Fruit fly (Drosophila melanogaster) whole organism, pupa: ENCODE results near the gene CG15019.

Experiments
- CG10348 ChIP-seq: fragments of 200-800 bp; sonication (Bioruptor generic); IDR thresholded peaks from 2 replicates; pipeline ENCODE4 v1.3.6; 2022; ENCODE audit warnings: missing biosample characterization, missing genetic modification characterization
- CG12605 ChIP-seq: fragments of 200-800 bp; sonication (Bioruptor generic); IDR thresholded peaks from 2 replicates; pipeline ENCODE4 v1.3.6; 2022; ENCODE audit warnings: missing biosample characterization, missing genetic modification characterization
- CG13204 ChIP-seq: fragments of 200-800 bp; sonication (Bioruptor generic); optimal IDR thresholded peaks from 2 replicates; lab custom pipeline; 2018; ENCODE audit warnings: missing biosample characterization, mild to moderate bottlenecking, missing genetic modification characterization, moderate library complexity
- CG14655 ChIP-seq: fragments of 200-800 bp; sonication (Bioruptor generic); optimal IDR thresholded peaks from 3 replicates; lab custom pipeline; 2017; ENCODE audit warnings: mild to moderate bottlenecking, missing biosample characterization, missing genetic modification reagents, missing genetic modification characterization
- CG15710 ChIP-seq: fragments of 200-800 bp; sonication (Bioruptor generic); optimal IDR thresholded peaks from 2 replicates; lab custom pipeline; 2018; ENCODE audit warnings: missing biosample characterization, mild to moderate bottlenecking, missing genetic modification characterization, moderate library complexity
- CG17806 ChIP-seq: fragments of 200-800 bp; sonication (Bioruptor generic); optimal IDR thresholded peaks from 2 replicates; lab custom pipeline; 2018; ENCODE audit warnings: missing biosample characterization, mild to moderate bottlenecking, missing genetic modification characterization, moderate library complexity
- CG32121 ChIP-seq: fragments of 200-800 bp; sonication (Bioruptor generic); IDR thresholded peaks from 2 replicates; pipeline ENCODE4 v1.3.6; 2022; ENCODE audit warnings: missing biosample characterization, missing genetic modification characterization
- CG34367 ChIP-seq: fragments of 200-800 bp; sonication (Bioruptor generic); optimal IDR thresholded peaks from 2 replicates; lab custom pipeline; 2018; ENCODE audit warnings: missing biosample characterization, mild to moderate bottlenecking, missing genetic modification characterization
- CG4496 ChIP-seq: fragments of 200-800 bp; sonication (Bioruptor generic); IDR thresholded peaks from 3 replicates; pipeline ENCODE4 v1.3.6; 2022; ENCODE audit warnings: missing biosample characterization, missing genetic modification characterization
- CG8159 ChIP-seq: fragments of 200-800 bp; sonication (Bioruptor generic); optimal IDR thresholded peaks from 3 replicates; lab custom pipeline; 2018; ENCODE audit warnings: missing biosample characterization, mild to moderate bottlenecking, missing genetic modification characterization, moderate library complexity
- CG8301 ChIP-seq: fragments of 200-800 bp; sonication (Bioruptor generic); optimal IDR thresholded peaks from 2 replicates; lab custom pipeline; 2018; ENCODE audit warnings: missing biosample characterization, mild to moderate bottlenecking, missing genetic modification characterization
- CG9948 ChIP-seq: fragments of 200-800 bp; sonication (Bioruptor generic); optimal IDR thresholded peaks from 2 replicates; lab custom pipeline; 2018; ENCODE audit warnings: missing biosample characterization, mild to moderate bottlenecking, missing genetic modification characterization, moderate library complexity
- D1 ChIP-seq: fragments of 200-800 bp; sonication (Bioruptor generic); optimal IDR thresholded peaks from 2 replicates; lab custom pipeline; 2018; ENCODE audit warnings: missing biosample characterization, mild to moderate bottlenecking, missing genetic modification characterization, moderate library complexity
- EcR ChIP-seq: fragments of 200-800 bp; sonication (Bioruptor generic); optimal IDR thresholded peaks from 3 replicates; lab custom pipeline; 2019; ENCODE audit warnings: missing biosample characterization, missing genetic modification characterization, mild to moderate bottlenecking, moderate library complexity, missing genetic modification reagents
- Ets98B ChIP-seq: fragments of 200-800 bp; sonication (Bioruptor generic); IDR thresholded peaks from 2 replicates; pipeline ENCODE4 v1.3.6; 2022; ENCODE audit warnings: missing biosample characterization, missing genetic modification characterization
- Pif1A ChIP-seq: fragments of 200-800 bp; sonication (Bioruptor generic); optimal IDR thresholded peaks from 3 replicates; lab custom pipeline; 2016; ENCODE audit warnings: missing biosample characterization, missing genetic modification characterization
- Pif1B ChIP-seq: fragments of 200-800 bp; sonication (Bioruptor generic); optimal IDR thresholded peaks from 3 replicates; lab custom pipeline; 2016; ENCODE audit warnings: missing biosample characterization, missing genetic modification characterization
- Snoo ChIP-seq: fragments of 200-800 bp; sonication (Bioruptor generic); optimal IDR thresholded peaks from 3 replicates; lab custom pipeline; 2017; ENCODE audit warnings: missing biosample characterization, mild to moderate bottlenecking, missing genetic modification characterization, inconsistent platforms
- fd96Ca ChIP-seq: fragments of 200-800 bp; sonication (Bioruptor generic); IDR thresholded peaks from 3 replicates; pipeline ENCODE4 v1.3.6; 2022; ENCODE audit warnings: missing biosample characterization, missing genetic modification characterization
- gl ChIP-seq: fragments of 200-800 bp; sonication (Bioruptor generic); optimal IDR thresholded peaks from 2 replicates; lab custom pipeline; 2018; ENCODE audit warnings: missing biosample characterization, mild to moderate bottlenecking, missing genetic modification characterization
- rn ChIP-seq: fragments of 200-800 bp; sonication (Bioruptor generic); IDR thresholded peaks from 2 replicates; pipeline ENCODE4 v1.3.6; 2022; ENCODE audit warnings: missing biosample characterization, missing genetic modification characterization

CG15019 gene

dm6 chr3L:4407743-4408142 is 1.9 kb upstream of the CG15019 start:
- no peak for TF ChIP-seq EcR (GFP tag; lab: Kevin White, UChicago)
- TF ChIP-seq gl = no peak
- peak; percentile 29 for TF ChIP-seq CG34367 (tag; lab: Kevin White, UChicago)
- TF ChIP-seq CG32121 (GFP tag; lab: Robert Waterston, UW) = peak; percentile 37
- TF ChIP-seq CG9948 (tag; lab: Kevin White, UChicago) = peak; percentile 21
- peak; percentile 60 for TF ChIP-seq CG12605
- TF ChIP-seq Pif1B (GFP tag; lab: Kevin White, UChicago) = peak; percentile 30
- peak; percentile 54 for TF ChIP-seq Pif1A
- TF ChIP-seq Ets98B (GFP tag; lab: Robert Waterston, UW) = peak; percentile 71
- TF ChIP-seq CG15710 (tag; lab: Kevin White, UChicago) = peak; percentile 39
- peak; percentile 21 for TF ChIP-seq CG17806
- TF ChIP-seq fd96Ca (GFP tag; lab: Robert Waterston, UW) = 0 out of 3 replicates have a peak, but pooled peaks have one; percentile 46
- TF ChIP-seq CG10348 (GFP tag; lab: Robert Waterston, UW) = no peak
- no peak for TF ChIP-seq CG13204 (GFP tag; lab: Kevin White, UChicago)
- TF ChIP-seq CG14655 (GFP tag; lab: Kevin White, UChicago) = peak; percentile 75
- no peak for TF ChIP-seq D1
- TF ChIP-seq Snoo (tag; lab: Kevin White, UChicago) = no peak
- peak; percentile 74; the same call in 2 of the 3 replicates for TF ChIP-seq CG4496 (GFP tag; lab: Robert Waterston, UW)
- peak; percentile 45 for TF ChIP-seq CG8159 (tag; lab: Kevin White, UChicago)
- TF ChIP-seq rn = no peak
- peak; percentile 60 for TF ChIP-seq CG8301 (tag; lab: Kevin White, UChicago)

dm6 chr3L:4406653-4407257 is 896 bp upstream of the CG15019 start, which contains the start of gene TP53INP:
TP53INP (plus strand) TSS chr3L:4406943.
- TF ChIP-seq CG9948 (tag; lab: Kevin White, UChicago) (peak; percentile 85), D1 (peak; percentile 65), CG12605 (no peak), CG4496 (GFP tag; lab: Robert Waterston, UW) (peak; percentile 57; the same call in 2 of the 3 replicates), EcR (GFP tag; lab: Kevin White, UChicago) (peak; percentile 53), CG34367 (tag; lab: Kevin White, UChicago) (peak; percentile 84), fd96Ca (GFP tag; lab: Robert Waterston, UW) (peak; percentile 47; the same call in 2 of the 3 replicates), Pif1A (peak; percentile 83), rn (no peak), CG8159 (tag; lab: Kevin White, UChicago) (peak; percentile 94), Snoo (tag; lab: Kevin White, UChicago) (peak; percentile 85), CG8301 (tag; lab: Kevin White, UChicago) (peak; percentile 89), CG14655 (GFP tag; lab: Kevin White, UChicago) (peak; percentile 93), gl (peak; percentile 60), Ets98B (GFP tag; lab: Robert Waterston, UW) (no peak; the same call in 1 of the 2 replicates), CG10348 (GFP tag; lab: Robert Waterston, UW) (peak; percentile 41; the same call in 1 of the 2 replicates), CG15710 (tag; lab: Kevin White, UChicago) (peak; percentile 91), CG32121 (GFP tag; lab: Robert Waterston, UW) (peak; percentile 56), Pif1B (GFP tag; lab: Kevin White, UChicago) (peak; percentile 83), CG17806 (peak; percentile 82), CG13204 (GFP tag; lab: Kevin White, UChicago) (peak; percentile 51)

dm6 chr3L:4403180-4403769 is 2.6 kb downstream of the CG15019 start, which contains the start of gene Syx17:
Syx17 (plus strand) TSS chr3L:4403487.
- TF ChIP-seq rn = no peak
- peak; percentile 67 for TF ChIP-seq CG8301 (tag; lab: Kevin White, UChicago)
- TF ChIP-seq Pif1A = peak; percentile 62
- no peak for TF ChIP-seq CG13204 (GFP tag; lab: Kevin White, UChicago)
- peak; percentile 49 for TF ChIP-seq CG17806
- peak; percentile 46 for TF ChIP-seq CG8159 (tag; lab: Kevin White, UChicago)
- peak; percentile 28 for TF ChIP-seq D1
- peak; percentile 37 for TF ChIP-seq Snoo (tag; lab: Kevin White, UChicago)
- peak; percentile 71 for TF ChIP-seq Ets98B (GFP tag; lab: Robert Waterston, UW)
- TF ChIP-seq CG9948 (tag; lab: Kevin White, UChicago) = peak; percentile 51
- peak; percentile 74 for TF ChIP-seq CG4496 (GFP tag; lab: Robert Waterston, UW)
- TF ChIP-seq CG32121 (GFP tag; lab: Robert Waterston, UW) = peak; percentile 61; the same call in 1 of the 2 replicates
- peak; percentile 47 for TF ChIP-seq Pif1B (GFP tag; lab: Kevin White, UChicago)
- peak; percentile 43 for TF ChIP-seq CG15710 (tag; lab: Kevin White, UChicago)
- TF ChIP-seq CG14655 (GFP tag; lab: Kevin White, UChicago) = peak; percentile 55
- TF ChIP-seq EcR (GFP tag; lab: Kevin White, UChicago) = peak; percentile 49
- peak; percentile 35; the same call in 1 of the 2 replicates for TF ChIP-seq CG12605
- TF ChIP-seq CG34367 (tag; lab: Kevin White, UChicago) = peak; percentile 35
- no peak for TF ChIP-seq gl
- peak; percentile 26; the same call in 1 of the 3 replicates for TF ChIP-seq fd96Ca (GFP tag; lab: Robert Waterston, UW)
- no peak for TF ChIP-seq CG10348 (GFP tag; lab: Robert Waterston, UW)

- TF ChIP-seq CG17806 = no peak
- TF ChIP-seq CG9948 (tag; lab: Kevin White, UChicago) = no peak
- TF ChIP-seq fd96Ca (GFP tag; lab: Robert Waterston, UW) = no peak
- no peak for TF ChIP-seq CG8159 (tag; lab: Kevin White, UChicago)
- no peak for TF ChIP-seq Snoo (tag; lab: Kevin White, UChicago)
- TF ChIP-seq, all 21 proteins: peak for 0
Observed at dm6 chr3L:4401241-4401640, 4.6 kb downstream of the CG15019 start.
